Fruit fly (Drosophila melanogaster) S2 (cell line): ENCODE results near the gene CG3513.

Experiments
- CG8478 ChIP-seq: fragments of >200 bp; optimal IDR thresholded peaks from 2 replicates; lab custom pipeline; 2018
- CTCF ChIP-seq, 2 experiments: fragments of >200 bp; optimal IDR thresholded peaks; 2 replicates each; lab custom pipeline; 2018

Gene CG3513

dm6 chr2L:3693082-3693481, at the start of gene CG3513:
Gene CG3513 (minus strand): TSS chr2L:3693182.
- TF ChIP-seq CTCF (optimal IDR thresholded peaks at IDR 0.05; lab: Kevin White, UChicago) (no peak), CG8478 (lab: Kevin White, UChicago) (no peak)

- TF ChIP-seq CG8478 (lab: Kevin White, UChicago) (no peak), CTCF (optimal IDR thresholded peaks at IDR 0.05; lab: Kevin White, UChicago) (no peak)
Observed at dm6 chr2L:3740443-3740842, 47.5 kb upstream of the CG3513 start.

- TF ChIP-seq CG8478 (lab: Kevin White, UChicago) = no peak
- TF ChIP-seq CTCF (optimal IDR thresholded peaks at IDR 0.05; lab: Kevin White, UChicago) = no peak
Observed at dm6 chr2L:3737682-3738081, 44.7 kb upstream of the CG3513 start.

dm6 chr2L:3737003-3737662, 44.2 kb upstream of the CG3513 start:
- TF ChIP-seq CTCF (optimal IDR thresholded peaks at IDR 0.05; lab: Kevin White, UChicago) (no peak), CG8478 (lab: Kevin White, UChicago) (no peak)

- no peak for TF ChIP-seq CG8478 (lab: Kevin White, UChicago)
- no peak for TF ChIP-seq CTCF (optimal IDR thresholded peaks at IDR 0.05; lab: Kevin White, UChicago)
Observed at dm6 chr2L:3731055-3731454, 38.1 kb upstream of the CG3513 start.

- TF ChIP-seq CG8478 (lab: Kevin White, UChicago) (no peak), CTCF (optimal IDR thresholded peaks at IDR 0.05; lab: Kevin White, UChicago) (no peak)
Observed at dm6 chr2L:3730182-3730975, 37.4 kb upstream of the CG3513 start, which contains the start of gene CG10019. Gene CG10019 (plus strand): TSS chr2L:3730466.

dm6 chr2L:3729635-3730034, 36.7 kb upstream of the CG3513 start:
- no peak for TF ChIP-seq CTCF (optimal IDR thresholded peaks at IDR 0.05; lab: Kevin White, UChicago)
- TF ChIP-seq CG8478 (lab: Kevin White, UChicago) = no peak

dm6 chr2L:3719414-3719959, 26.5 kb upstream of the CG3513 start:
- TF ChIP-seq CG8478 (lab: Kevin White, UChicago) (no peak), CTCF (optimal IDR thresholded peaks at IDR 0.05; lab: Kevin White, UChicago) (no peak)

dm6 chr2L:3717673-3718235, 24.8 kb upstream of the CG3513 start, which contains the start of the genes lectin-24A and Shaw:
Gene lectin-24A (minus strand): TSS chr2L:3717773.
Gene Shaw (plus strand): TSS chr2L:3718185.
- TF ChIP-seq CG8478 (lab: Kevin White, UChicago) = no peak
- no peak for TF ChIP-seq CTCF (optimal IDR thresholded peaks at IDR 0.05; lab: Kevin White, UChicago)

- no peak for TF ChIP-seq CG8478 (lab: Kevin White, UChicago)
- TF ChIP-seq CTCF (optimal IDR thresholded peaks at IDR 0.05; lab: Kevin White, UChicago) = no peak
Observed at dm6 chr2L:3713545-3714156, 20.7 kb upstream of the CG3513 start.

dm6 chr2L:3712949-3713416, 20.0 kb upstream of the CG3513 start, which contains the start of the genes CG31955 and CG2818:
Gene CG31955 (minus strand): TSS chr2L:3713105.
Gene CG2818 (plus strand): TSS chr2L:3713360.
- TF ChIP-seq CTCF (optimal IDR thresholded peaks at IDR 0.05; lab: Kevin White, UChicago) (no peak), CG8478 (lab: Kevin White, UChicago) (no peak)

- TF ChIP-seq CTCF (optimal IDR thresholded peaks at IDR 0.05; lab: Kevin White, UChicago) = no peak
- TF ChIP-seq CG8478 (lab: Kevin White, UChicago) = no peak
Observed at dm6 chr2L:3711665-3712064, 18.7 kb upstream of the CG3513 start, which contains the start of gene cutlet. Gene cutlet (minus strand): TSS chr2L:3711748.

- TF ChIP-seq CG8478 (lab: Kevin White, UChicago) (no peak), CTCF (optimal IDR thresholded peaks at IDR 0.05; lab: Kevin White, UChicago) (no peak)
Observed at dm6 chr2L:3706963-3707362, 14.0 kb upstream of the CG3513 start, which contains the start of gene CG31777. Gene CG31777 (minus strand): TSS chr2L:3707063.

dm6 chr2L:3705438-3705921, 12.5 kb upstream of the CG3513 start, which contains the start of gene CG31778:
Gene CG31778 (minus strand): TSS chr2L:3705488.
- no peak for TF ChIP-seq CG8478 (lab: Kevin White, UChicago)
- no peak for TF ChIP-seq CTCF (optimal IDR thresholded peaks at IDR 0.05; lab: Kevin White, UChicago)
